Worm (Caenorhabditis elegans) whole organism, early embryonic: ENCODE data around the gene B0244.15.

Experiments used
- F13C5.2 ChIP-seq: sonication (generic microtip); optimal IDR thresholded peaks from 2 replicates; lab custom pipeline; 2017; ENCODE audit warnings: mild to moderate bottlenecking, missing genetic modification characterization, inconsistent platforms, missing compliant biosample characterization
- aly-1 ChIP-seq: sonication (generic microtip); optimal IDR thresholded peaks from 2 replicates; lab custom pipeline; 2016; ENCODE audit warnings: missing genetic modification characterization, missing compliant biosample characterization
- ama-1 ChIP-seq: fragments of 150-350 bp; optimal IDR thresholded peaks from 2 replicates; lab custom pipeline; 2014
- ceh-13 ChIP-seq: fragments of 200-800 bp; sonication (Bioruptor generic); optimal IDR thresholded peaks from 2 replicates; lab custom pipeline; 2018; ENCODE audit warnings: mild to moderate bottlenecking, missing genetic modification characterization, missing compliant biosample characterization
- ceh-36 ChIP-seq: sonication (generic microtip); optimal IDR thresholded peaks from 2 replicates; lab custom pipeline; 2016; ENCODE audit warnings: missing genetic modification characterization, inconsistent platforms, missing compliant biosample characterization
- ets-7 ChIP-seq: sonication (generic microtip); optimal IDR thresholded peaks from 2 replicates; lab custom pipeline; 2016; ENCODE audit warnings: missing genotype, missing genetic modification characterization, missing compliant biosample characterization
- flt-1 ChIP-seq: fragments of 200-800 bp; sonication (Bioruptor generic); IDR thresholded peaks from 2 replicates; pipeline ENCODE4 v1.3.6; 2022; ENCODE audit warnings: missing genetic modification characterization, missing compliant biosample characterization
- hmbx-1 ChIP-seq: sonication (generic microtip); optimal IDR thresholded peaks from 2 replicates; lab custom pipeline; 2016; ENCODE audit warnings: mild to moderate bottlenecking, missing genetic modification characterization, missing compliant biosample characterization
- hmg-4 ChIP-seq: fragments of 200-800 bp; sonication (Bioruptor generic); optimal IDR thresholded peaks from 2 replicates; lab custom pipeline; 2018; ENCODE audit warnings: mild to moderate bottlenecking, missing genetic modification characterization, missing compliant biosample characterization
- hnd-1 ChIP-seq: sonication (generic microtip); optimal IDR thresholded peaks from 2 replicates; lab custom pipeline; 2016; ENCODE audit warnings: missing genetic modification characterization, missing compliant biosample characterization
- sea-1 ChIP-seq: fragments of 200-800 bp; sonication (Bioruptor generic); conservative IDR thresholded peaks from 2 replicates; pipeline ENCODE4 v1.3.6; 2022; ENCODE audit warnings: missing genetic modification characterization, missing compliant biosample characterization
- tbx-37 ChIP-seq: fragments of 200-800 bp; sonication (Bioruptor generic); conservative IDR thresholded peaks from 2 replicates; pipeline ENCODE4 v1.3.6; 2022; ENCODE audit warnings: missing genetic modification reagents, missing genetic modification characterization, missing compliant biosample characterization

DNA sequence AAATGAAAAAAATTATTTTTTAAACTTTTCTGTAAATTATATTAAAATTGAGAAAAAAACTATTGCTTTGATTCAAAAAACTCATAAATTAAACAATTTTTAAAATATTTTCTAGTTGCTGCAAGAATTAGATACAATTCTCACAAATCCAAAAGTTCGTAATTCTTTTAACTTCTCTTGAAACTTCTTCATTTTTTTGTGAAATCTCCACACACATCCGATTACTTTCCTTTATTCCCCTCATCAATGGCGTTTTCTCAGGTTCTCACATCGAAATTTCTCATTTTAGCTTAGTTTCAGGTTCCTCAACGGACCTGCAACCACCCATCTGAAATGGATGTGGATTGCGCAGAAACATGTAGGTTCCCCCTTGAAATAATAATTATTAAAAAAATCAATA, 20.6 kb upstream of the B0244.15 start, which contains the start of gene wrm-1:
- TF ChIP-seq tbx-37 (GFP tag; lab: Robert Waterston, UW) (no peak), flt-1 (no peak), ceh-13 (GFP tag; lab: Kevin White, UChicago) (no peak), hnd-1 (tag; lab: Kevin White, UChicago) (no peak), ama-1 (lab: Kevin White, UChicago) (no peak), sea-1 (GFP tag; lab: Robert Waterston, UW) (no peak), aly-1 (tag; lab: Kevin White, UChicago) (no peak), F13C5.2 (no peak), ceh-36 (tag; lab: Kevin White, UChicago) (no peak), hmg-4 (GFP tag; lab: Kevin White, UChicago) (no peak), ets-7 (tag; lab: Kevin White, UChicago) (no peak), hmbx-1 (tag; lab: Kevin White, UChicago) (no peak)
